Fruit fly (Drosophila melanogaster) whole organism, embryonic: Measurements from ENCODE around the gene Kua.
A peak's percentile ranks its signal among the peaks of the same experiment; 100 is the strongest.

Experiments used
- Atf3 ChIP-seq: fragments of 200-800 bp; sonication (Bioruptor generic); optimal IDR thresholded peaks from 3 replicates; lab custom pipeline; 2016; ENCODE audit warnings: missing biosample characterization, missing genetic modification characterization
- CG10274 ChIP-seq: fragments of 200-800 bp; sonication (Bioruptor generic); optimal IDR thresholded peaks from 3 replicates; lab custom pipeline; 2017; ENCODE audit warnings: missing biosample characterization, mild to moderate bottlenecking, missing genetic modification characterization
- CG12236 ChIP-seq: fragments of 200-800 bp; sonication (Bioruptor generic); optimal IDR thresholded peaks from 2 replicates; lab custom pipeline; 2016; ENCODE audit warnings: missing biosample characterization, missing genetic modification characterization
- CG13287 ChIP-seq: fragments of 200-800 bp; sonication (Bioruptor generic); IDR thresholded peaks from 2 replicates; pipeline ENCODE4 v1.3.6; 2022; ENCODE audit warnings: missing biosample characterization, missing genetic modification characterization; ENCODE audit not compliant: partially characterized antibody
- CG15011 ChIP-seq: fragments of 200-800 bp; sonication (Bioruptor generic); optimal IDR thresholded peaks from 3 replicates; lab custom pipeline; 2018; ENCODE audit warnings: missing biosample characterization, mild to moderate bottlenecking, missing genetic modification characterization
- CG1647 ChIP-seq: fragments of 200-800 bp; sonication (Bioruptor generic); optimal IDR thresholded peaks from 3 replicates; lab custom pipeline; 2016; ENCODE audit warnings: missing biosample characterization, missing genetic modification characterization
- CG17359 ChIP-seq: fragments of 200-800 bp; sonication (Bioruptor generic); optimal IDR thresholded peaks from 3 replicates; lab custom pipeline; 2018; ENCODE audit warnings: missing biosample characterization, mild to moderate bottlenecking, missing genetic modification characterization, moderate library complexity
- CG18619 ChIP-seq: fragments of 200-800 bp; sonication (Bioruptor generic); optimal IDR thresholded peaks from 3 replicates; lab custom pipeline; 2017; ENCODE audit warnings: missing biosample characterization, mild to moderate bottlenecking, missing genetic modification characterization
- CG2889 ChIP-seq: fragments of 200-800 bp; sonication (Bioruptor generic); IDR thresholded peaks from 3 replicates; pipeline ENCODE4 v1.3.6; 2022; ENCODE audit warnings: missing biosample characterization, missing genetic modification characterization
- CG31224 ChIP-seq: fragments of 200-800 bp; sonication (Bioruptor generic); IDR thresholded peaks from 2 replicates; pipeline ENCODE4 v1.3.6; 2022; ENCODE audit warnings: missing biosample characterization, missing genetic modification characterization
- CG31365 ChIP-seq: fragments of 200-800 bp; sonication (Bioruptor generic); optimal IDR thresholded peaks from 2 replicates; lab custom pipeline; 2018; ENCODE audit warnings: missing biosample characterization, mild to moderate bottlenecking, missing genetic modification characterization
- CG3995 ChIP-seq: fragments of 200-800 bp; sonication (Bioruptor generic); optimal IDR thresholded peaks from 3 replicates; lab custom pipeline; 2016; ENCODE audit warnings: missing biosample characterization, missing genetic modification characterization
- CG4360 ChIP-seq: fragments of 200-800 bp; sonication (Bioruptor generic); IDR thresholded peaks from 2 replicates; pipeline ENCODE4 v1.3.6; 2022; ENCODE audit warnings: missing biosample characterization, missing genetic modification characterization
- CG6791 ChIP-seq: fragments of 200-800 bp; sonication (Bioruptor generic); IDR thresholded peaks from 3 replicates; pipeline ENCODE4 v1.3.6; 2022; ENCODE audit warnings: missing biosample characterization, missing genetic modification characterization; ENCODE audit not compliant: partially characterized antibody
- CG7963 ChIP-seq: fragments of 200-800 bp; sonication (Bioruptor generic); IDR thresholded peaks from 3 replicates; pipeline ENCODE4 v1.3.6; 2022; ENCODE audit warnings: missing biosample characterization, missing genetic modification characterization; ENCODE audit not compliant: partially characterized antibody
- CG8281 ChIP-seq: fragments of 200-800 bp; sonication (Bioruptor generic); optimal IDR thresholded peaks from 2 replicates; lab custom pipeline; 2018; ENCODE audit warnings: missing biosample characterization, mild to moderate bottlenecking, missing genetic modification characterization, moderate library complexity
- CG8388 ChIP-seq: fragments of 200-800 bp; sonication (Bioruptor generic); optimal IDR thresholded peaks from 2 replicates; lab custom pipeline; 2019; ENCODE audit warnings: missing biosample characterization, mild to moderate bottlenecking, missing genetic modification characterization, moderate library complexity
- CG9876 ChIP-seq: fragments of 200-800 bp; sonication (Bioruptor generic); optimal IDR thresholded peaks from 2 replicates; lab custom pipeline; 2016; ENCODE audit warnings: missing biosample characterization, missing genetic modification characterization
- Dip2 ChIP-seq: fragments of 200-800 bp; sonication (Bioruptor generic); IDR thresholded peaks from 2 replicates; pipeline ENCODE4 v1.3.6; 2022; ENCODE audit warnings: missing biosample characterization, missing genetic modification characterization
- Eip74EF ChIP-seq, 2 experiments: fragments of 200-800 bp in 1 of 2; fragments of >200 bp in 1 of 2; sonication (Bioruptor generic) in 1 of 2; optimal IDR thresholded peaks; 2 replicates each; lab custom pipeline; 2017 to 2019; ENCODE audit warnings: missing biosample characterization in 2 of 2, missing genetic modification characterization in 2 of 2, mild to moderate bottlenecking in 1 of 2, moderate library complexity in 1 of 2
- HHEX ChIP-seq: fragments of 200-800 bp; sonication (Bioruptor generic); optimal IDR thresholded peaks from 3 replicates; lab custom pipeline; 2017; ENCODE audit warnings: missing biosample characterization, mild to moderate bottlenecking, missing genetic modification characterization, missing genetic modification reagents
- HLH4C ChIP-seq: fragments of 200-800 bp; sonication (Bioruptor generic); IDR thresholded peaks from 3 replicates; pipeline ENCODE4 v1.3.6; 2022; ENCODE audit warnings: missing biosample characterization, missing genetic modification characterization; ENCODE audit not compliant: partially characterized antibody
- HmgD ChIP-seq: fragments of 200-800 bp; sonication (Bioruptor generic); optimal IDR thresholded peaks from 3 replicates; lab custom pipeline; 2016; ENCODE audit warnings: missing biosample characterization, missing genetic modification characterization
- Nf-YB ChIP-seq: fragments of 200-800 bp; sonication (Bioruptor generic); optimal IDR thresholded peaks from 3 replicates; lab custom pipeline; 2019; ENCODE audit warnings: missing biosample characterization, mild to moderate bottlenecking, missing genetic modification characterization, moderate library complexity
- NfI ChIP-seq: fragments of 200-800 bp; sonication (Bioruptor generic); optimal IDR thresholded peaks from 3 replicates; lab custom pipeline; 2018; ENCODE audit warnings: missing biosample characterization, mild to moderate bottlenecking, missing genetic modification characterization, moderate library complexity
- PHDP ChIP-seq: fragments of 200-800 bp; sonication (Bioruptor generic); optimal IDR thresholded peaks from 3 replicates; lab custom pipeline; 2018; ENCODE audit warnings: missing biosample characterization, mild to moderate bottlenecking, missing genetic modification characterization, moderate library complexity
- Pdp1 ChIP-seq, 2 experiments: fragments of 200-800 bp; sonication (Bioruptor generic); optimal IDR thresholded peaks; 3 replicates each; lab custom pipeline; 2016; ENCODE audit warnings: missing biosample characterization in 2 of 2, missing genetic modification characterization in 2 of 2, mild to moderate bottlenecking in 1 of 2, moderate library complexity in 1 of 2
- Ravus ChIP-seq: fragments of 200-800 bp; sonication (Bioruptor generic); IDR thresholded peaks from 2 replicates; pipeline ENCODE4 v1.3.6; 2022; ENCODE audit warnings: missing biosample characterization, missing genetic modification characterization
- Xrp1 ChIP-seq: fragments of 200-800 bp; sonication (Bioruptor generic); IDR thresholded peaks from 2 replicates; pipeline ENCODE4 v1.3.6; 2022; ENCODE audit warnings: missing biosample characterization, missing genetic modification characterization
- az2 ChIP-seq: fragments of 200-800 bp; sonication (Bioruptor generic); optimal IDR thresholded peaks from 3 replicates; lab custom pipeline; 2016; ENCODE audit warnings: missing biosample characterization, missing genetic modification characterization
- bbx ChIP-seq: fragments of 200-800 bp; sonication (Bioruptor generic); IDR thresholded peaks from 2 replicates; pipeline ENCODE4 v1.3.6; 2022; ENCODE audit warnings: missing biosample characterization, missing genetic modification characterization; ENCODE audit not compliant: partially characterized antibody
- chif ChIP-seq, 2 experiments: fragments of 200-800 bp; sonication (Bioruptor generic); optimal IDR thresholded peaks; 3 replicates each; lab custom pipeline; 2016; ENCODE audit warnings: missing biosample characterization in 2 of 2, missing genetic modification characterization in 2 of 2
- corto ChIP-seq: fragments of 200-800 bp; sonication (Bioruptor generic); optimal IDR thresholded peaks from 2 replicates; lab custom pipeline; 2016; ENCODE audit warnings: missing biosample characterization, mild to moderate bottlenecking, missing genetic modification characterization, moderate library complexity
- cwo ChIP-seq: fragments of 200-800 bp; sonication (Bioruptor generic); optimal IDR thresholded peaks from 3 replicates; lab custom pipeline; 2017; ENCODE audit warnings: missing biosample characterization, missing genetic modification characterization, mild to moderate bottlenecking, moderate library complexity, missing genetic modification reagents
- gro ChIP-seq: fragments of 200-800 bp; sonication (Bioruptor generic); optimal IDR thresholded peaks from 2 replicates; lab custom pipeline; 2016; ENCODE audit warnings: missing biosample characterization, missing genetic modification characterization
- hb ChIP-seq: fragments of 200-800 bp; sonication (Bioruptor generic); IDR thresholded peaks from 3 replicates; pipeline ENCODE4 v1.3.6; 2022; ENCODE audit warnings: missing biosample characterization, missing genetic modification characterization; ENCODE audit not compliant: partially characterized antibody
- inv ChIP-seq: fragments of 200-800 bp; sonication (Bioruptor generic); IDR thresholded peaks from 2 replicates; pipeline ENCODE4 v1.3.6; 2022; ENCODE audit warnings: missing biosample characterization, missing genetic modification characterization; ENCODE audit not compliant: partially characterized antibody
- lmd ChIP-seq: fragments of 200-800 bp; sonication (Bioruptor generic); IDR thresholded peaks from 2 replicates; pipeline ENCODE4 v1.3.6; 2022; ENCODE audit warnings: missing biosample characterization, missing genetic modification characterization
- lola ChIP-seq, 3 experiments: fragments of >200 bp in 2 of 3; fragments of 200-800 bp in 1 of 3; sonication (Bioruptor generic) in 1 of 3; optimal IDR thresholded peaks; 2 replicates each; lab custom pipeline; 2017 to 2019; ENCODE audit warnings: missing biosample characterization in 3 of 3, missing genetic modification characterization in 3 of 3, mild to moderate bottlenecking in 1 of 3, moderate library complexity in 1 of 3
- peb ChIP-seq: fragments of 200-800 bp; sonication (Bioruptor generic); IDR thresholded peaks from 2 replicates; pipeline ENCODE4 v1.3.6; 2022; ENCODE audit warnings: missing biosample characterization, missing genetic modification characterization
- scrt ChIP-seq: fragments of 200-800 bp; sonication (Bioruptor generic); optimal IDR thresholded peaks from 2 replicates; lab custom pipeline; 2018; ENCODE audit warnings: missing biosample characterization, mild to moderate bottlenecking, missing genetic modification characterization, moderate library complexity
- sisA ChIP-seq: fragments of 200-800 bp; sonication (Bioruptor generic); IDR thresholded peaks from 2 replicates; pipeline ENCODE4 v1.3.6; 2022; ENCODE audit warnings: missing biosample characterization, missing genetic modification characterization
- stwl ChIP-seq: fragments of 200-800 bp; sonication (Bioruptor generic); optimal IDR thresholded peaks from 3 replicates; lab custom pipeline; 2018; ENCODE audit warnings: missing biosample characterization, mild to moderate bottlenecking, missing genetic modification characterization, moderate library complexity
- zfh2 ChIP-seq: fragments of 200-800 bp; sonication (Bioruptor generic); optimal IDR thresholded peaks from 2 replicates; lab custom pipeline; 2016; ENCODE audit warnings: missing biosample characterization, missing genetic modification characterization

Kua gene

dm6 chr2L:20084785-20085555 is 12.4 kb upstream of the Kua start, which contains the start of gene fok (continued):
- TF ChIP-seq Dip2 (GFP tag; lab: Robert Waterston, UW) (no peak), HLH4C (GFP tag; lab: Robert Waterston, UW) (no peak; the same call in 2 of the 3 replicates), NfI (GFP tag; lab: Kevin White, UChicago) (peak; percentile 96), PHDP (tag; lab: Kevin White, UChicago) (peak; percentile 97), cwo (GFP tag; lab: Kevin White, UChicago) (peak; percentile 100), gro (GFP tag; lab: Kevin White, UChicago) (peak; percentile 96), HHEX (peak; percentile 97), CG8281 (tag; lab: Kevin White, UChicago) (peak; percentile 87), CG31224 (GFP tag; lab: Robert Waterston, UW) (peak; percentile 84), sisA (peak; percentile 91), CG6791 (GFP tag; lab: Robert Waterston, UW) (0 out of 3 replicates have a peak, but pooled peaks have one; percentile 40), inv (no peak), Nf-YB (GFP tag; lab: Kevin White, UChicago) (peak; percentile 86), CG10274 (GFP tag; lab: Kevin White, UChicago) (peak; percentile 89), Pdp1 (GFP tag; optimal IDR thresholded peaks at IDR 0.05; lab: Kevin White, UChicago) (peak; percentile 94), CG7963 (GFP tag; lab: Robert Waterston, UW) (no peak), CG2889 (peak; percentile 89), CG15011 (GFP tag; lab: Kevin White, UChicago) (peak; percentile 96), CG9876 (GFP tag; lab: Kevin White, UChicago) (peak; percentile 91), Ravus (GFP tag; lab: Robert Waterston, UW) (peak; percentile 78), bbx (GFP tag; lab: Robert Waterston, UW) (peak; percentile 55; the same call in 1 of the 2 replicates), Atf3 (GFP tag; lab: Kevin White, UChicago) (peak; percentile 91), CG1647 (GFP tag; lab: Kevin White, UChicago) (peak; percentile 89), chif (GFP tag; optimal IDR thresholded peaks at IDR 0.05; lab: Kevin White, UChicago) (peak; percentile 94 to 96), CG17359 (tag; lab: Kevin White, UChicago) (peak; percentile 96), Eip74EF (GFP tag; optimal IDR thresholded peaks at IDR 0.05; lab: Kevin White, UChicago) (peak in 1 of 2 experiments; percentile 96), CG3995 (GFP tag; lab: Kevin White, UChicago) (peak; percentile 68), zfh2 (GFP tag; lab: Kevin White, UChicago) (peak; percentile 94), CG4360 (GFP tag; lab: Robert Waterston, UW) (peak; percentile 49; the same call in 1 of the 2 replicates), lola (GFP tag; optimal IDR thresholded peaks at IDR 0.05; lab: Kevin White, UChicago) (peak in 1 of 3 experiments; percentile 95), CG8388 (GFP tag; lab: Kevin White, UChicago) (peak; percentile 95), CG13287 (GFP tag; lab: Robert Waterston, UW) (peak; percentile 26; the same call in 1 of the 2 replicates), CG18619 (GFP tag; lab: Kevin White, UChicago) (peak; percentile 95), scrt (GFP tag; lab: Kevin White, UChicago) (peak; percentile 95), CG12236 (peak; percentile 87), lmd (GFP tag; lab: Robert Waterston, UW) (peak; percentile 97), az2 (GFP tag; lab: Kevin White, UChicago) (peak; percentile 95), hb (GFP tag; lab: Robert Waterston, UW) (no peak), peb (peak; percentile 88), HmgD (GFP tag; lab: Kevin White, UChicago) (peak; percentile 70), CG31365 (tag; lab: Kevin White, UChicago) (peak; percentile 83), corto (GFP tag; lab: Kevin White, UChicago) (peak; percentile 98), stwl (tag; lab: Kevin White, UChicago) (peak; percentile 24), Xrp1 (GFP tag; lab: Robert Waterston, UW) (peak; percentile 96)
